Worm (Caenorhabditis elegans) whole organism, L4 larva: ENCODE data around the gene fbxa-220.

Source experiments
- ama-1 ChIP-seq: fragments of 150-350 bp; optimal IDR thresholded peaks from 2 replicates; lab custom pipeline; 2014; ENCODE audit warnings: inconsistent platforms, mixed read lengths
- ceh-82 ChIP-seq: sonication (generic microtip); optimal IDR thresholded peaks from 2 replicates; lab custom pipeline; 2017; ENCODE audit warnings: missing biosample characterization, missing genetic modification characterization
- fkh-10 ChIP-seq: fragments of 150-350 bp; optimal IDR thresholded peaks from 2 replicates; lab custom pipeline; 2014; ENCODE audit warnings: missing biosample characterization, missing genetic modification reagents, missing genetic modification characterization
- lin-13 ChIP-seq: fragments of 150-350 bp; optimal IDR thresholded peaks from 2 replicates; lab custom pipeline; 2014; ENCODE audit warnings: missing biosample characterization, missing genetic modification reagents, missing genetic modification characterization
- lsy-2 ChIP-seq, 2 experiments: fragments of 150-350 bp in 1 of 2; sonication (generic microtip) in 1 of 2; optimal IDR thresholded peaks; 2 replicates each; lab custom pipeline; 2014 to 2017; ENCODE audit warnings: missing biosample characterization in 2 of 2, missing genetic modification characterization in 2 of 2
- madf-9 ChIP-seq: fragments of 200-800 bp; sonication (Bioruptor generic); conservative IDR thresholded peaks from 2 replicates; pipeline ENCODE4 v1.3.6; 2022; ENCODE audit warnings: missing genetic modification reagents, missing genetic modification characterization, missing compliant biosample characterization
- nhr-25 ChIP-seq: sonication (generic microtip); optimal IDR thresholded peaks from 2 replicates; lab custom pipeline; 2017; ENCODE audit warnings: missing genetic modification characterization, mild to moderate bottlenecking, missing compliant biosample characterization, antibody characterized with exemption, moderate library complexity, borderline replicate concordance; ENCODE audit not compliant: insufficient read depth
- nhr-77 ChIP-seq: fragments of 150-350 bp; optimal IDR thresholded peaks from 2 replicates; lab custom pipeline; 2014; ENCODE audit warnings: missing biosample characterization, missing genetic modification characterization
- pqm-1 ChIP-seq: sonication (generic microtip); optimal IDR thresholded peaks from 2 replicates; lab custom pipeline; 2017; ENCODE audit warnings: missing biosample characterization, missing genetic modification characterization
- unc-39 ChIP-seq: sonication (generic microtip); optimal IDR thresholded peaks from 2 replicates; lab custom pipeline; 2017; ENCODE audit warnings: missing biosample characterization, missing genetic modification characterization
- unc-62 ChIP-seq, 3 experiments: fragments of 150-350 bp in 1 of 3; sonication (generic microtip); optimal IDR thresholded peaks in 2 of 3; peaks in 1 of 3; 1 replicate in 1 of 3; 2 replicates in 2 of 3; lab custom pipeline; 2014 to 2017; ENCODE audit warnings: missing biosample characterization in 3 of 3, missing genetic modification characterization in 3 of 3, missing genetic modification reagents in 3 of 3, missing genotype in 1 of 3
- ztf-11 ChIP-seq: fragments of 150-350 bp; optimal IDR thresholded peaks from 2 replicates; lab custom pipeline; 2014; ENCODE audit warnings: missing biosample characterization, missing genetic modification characterization

ce11 chrIII:11466420-11467188 is 17.4 kb downstream of the fbxa-220 start:
- TF ChIP-seq nhr-77 (no peak), unc-39 (no peak), lsy-2 (tag; optimal IDR thresholded peaks at IDR 0.05; lab: Kevin White, UChicago) (peak in 1 of 2 experiments; percentile 19), lin-13 (no peak), fkh-10 (GFP tag; lab: Kevin White, UChicago) (no peak), unc-62 (GFP tag; optimal IDR thresholded peaks at IDR 0.05 in 1 of 2; lab: Kevin White, UChicago) (peak in 1 of 2 experiments; percentile 27), unc-62 (tag; optimal IDR thresholded peaks at IDR 0.05; lab: Kevin White, UChicago) (no peak), ceh-82 (tag; lab: Kevin White, UChicago) (no peak), ztf-11 (tag; lab: Kevin White, UChicago) (no peak), nhr-25 (tag; lab: Kevin White, UChicago) (no peak), pqm-1 (tag; lab: Kevin White, UChicago) (no peak), ama-1 (lab: Kevin White, UChicago) (no peak), madf-9 (no peak)
